Worm (Caenorhabditis elegans) whole organism, L4/young adult: ENCODE results near the gene F46C5.7.

ENCODE experiments used
- W03F9.2 ChIP-seq: fragments of 150-350 bp; optimal IDR thresholded peaks from 2 replicates; lab custom pipeline; 2014; ENCODE audit warnings: missing biosample characterization, missing genetic modification characterization
- dao-5 ChIP-seq: sonication (generic microtip); optimal IDR thresholded peaks from 2 replicates; lab custom pipeline; 2016; ENCODE audit warnings: missing genotype, missing genetic modification characterization, moderate library complexity, missing compliant biosample characterization
- him-1 ChIP-seq: sonication (generic microtip); optimal IDR thresholded peaks from 2 replicates; lab custom pipeline; 2016; ENCODE audit warnings: missing genotype, missing genetic modification reagents, missing genetic modification characterization, missing compliant biosample characterization

The F46C5.7 gene

DNA sequence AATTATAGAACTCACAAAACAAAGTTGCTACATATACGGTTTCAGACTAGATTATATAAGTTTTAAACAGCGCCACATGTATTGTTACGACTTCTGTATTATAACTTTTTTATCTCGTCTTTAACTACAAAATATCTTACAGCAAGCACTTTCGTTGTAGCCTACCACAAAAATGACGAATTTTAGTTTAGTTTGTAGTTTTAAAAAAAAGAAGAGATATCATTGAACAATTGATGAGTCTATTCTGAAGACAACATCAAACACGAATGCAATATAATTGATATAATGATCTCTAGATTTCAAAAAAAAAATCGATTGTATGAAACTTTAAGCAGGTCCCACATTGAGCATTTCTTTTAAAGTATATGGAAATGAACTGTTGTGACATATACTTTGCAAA, 24.9 kb upstream of the F46C5.7 start:
- TF ChIP-seq W03F9.2 = no peak
- TF ChIP-seq dao-5 (tag; lab: Kevin White, UChicago) = no peak
- no peak for TF ChIP-seq him-1

DNA sequence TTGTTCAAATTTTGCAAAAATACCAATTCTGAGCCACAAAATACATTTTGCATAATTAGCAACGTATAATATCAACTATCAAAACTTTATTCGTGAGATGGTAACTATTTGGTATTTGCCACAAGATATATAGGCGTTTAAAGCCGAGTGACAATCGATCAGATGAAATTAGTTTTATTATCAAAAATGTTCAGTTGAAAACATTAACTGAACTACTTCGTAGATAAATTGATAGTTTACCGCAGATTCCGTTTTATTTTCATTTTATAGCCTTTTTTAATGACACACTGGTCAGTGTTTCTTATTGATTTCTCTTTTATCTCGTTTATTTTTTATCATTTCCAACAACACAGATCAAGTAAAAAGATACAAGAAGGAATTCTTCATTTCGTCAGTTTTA, 21.9 kb upstream of the F46C5.7 start:
- TF ChIP-seq dao-5 (tag; lab: Kevin White, UChicago) = no peak
- TF ChIP-seq him-1 = no peak
- TF ChIP-seq W03F9.2 = no peak

DNA sequence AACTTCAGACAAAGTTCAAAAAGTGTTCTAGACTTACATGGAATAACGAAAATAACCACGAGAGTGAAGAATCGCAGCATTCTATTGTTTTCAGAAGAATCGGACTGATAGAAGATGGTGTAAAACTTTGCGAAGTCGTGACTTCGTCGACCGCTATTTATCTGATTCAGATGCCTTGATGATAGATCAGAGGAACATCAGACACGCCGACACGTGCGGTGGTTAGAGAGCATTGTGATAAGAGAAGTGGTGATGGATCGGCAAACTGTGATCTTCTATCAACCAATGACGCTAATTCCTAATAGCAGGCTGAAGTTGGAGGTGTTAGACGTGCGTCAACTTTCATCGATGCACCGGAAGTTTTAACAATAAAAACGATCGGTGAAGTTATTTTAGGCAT, 20.9 kb upstream of the F46C5.7 start:
- TF ChIP-seq W03F9.2 (no peak), him-1 (no peak), dao-5 (tag; lab: Kevin White, UChicago) (no peak)

DNA sequence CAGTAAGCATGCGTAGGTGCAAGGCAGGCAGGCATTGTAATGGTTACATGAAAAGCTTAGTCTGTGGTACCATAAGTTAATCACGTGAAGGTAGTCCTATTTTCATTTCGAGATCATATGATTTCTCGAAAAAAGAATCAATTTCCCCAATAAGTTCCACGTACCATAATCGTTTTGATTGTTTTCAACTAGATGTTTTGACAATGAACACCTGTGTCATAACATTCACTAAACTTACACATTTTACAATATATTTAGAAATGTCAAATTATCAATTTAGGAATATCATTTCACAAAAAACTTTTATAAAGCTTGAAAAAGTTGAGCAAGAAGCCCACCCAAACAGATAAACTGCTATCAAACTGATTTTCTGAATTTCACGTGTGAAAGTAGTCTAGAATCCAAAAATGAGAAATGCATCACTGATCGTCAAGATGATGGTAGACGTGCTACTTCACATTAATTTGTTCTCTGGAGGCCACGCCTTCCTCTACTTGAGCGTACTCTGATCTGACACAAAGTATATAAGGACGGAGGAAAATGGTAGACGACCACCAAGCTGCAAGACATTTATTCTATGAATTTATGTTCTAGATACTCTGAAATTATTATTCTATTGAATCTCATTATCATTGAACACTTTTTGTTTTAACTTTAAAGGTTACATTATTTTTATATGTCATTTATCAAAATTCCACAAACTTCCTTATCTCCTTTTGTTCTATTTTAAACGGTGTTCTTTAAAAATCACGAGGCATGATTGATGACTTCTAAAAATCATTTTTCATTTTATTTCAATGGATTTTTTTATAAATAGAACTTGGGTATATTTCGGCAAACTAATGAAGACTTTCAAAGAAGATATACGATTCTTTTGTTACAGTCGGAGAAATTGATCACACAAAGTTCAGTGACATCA, 19.9 kb upstream of the F46C5.7 start, which contains the start of gene F46C5.10:
Gene F46C5.10 (minus strand): TSS at position 51 of the 919 bp plus-strand sequence.
- TF ChIP-seq W03F9.2 (no peak), dao-5 (tag; lab: Kevin White, UChicago) (no peak), him-1 (no peak)

DNA sequence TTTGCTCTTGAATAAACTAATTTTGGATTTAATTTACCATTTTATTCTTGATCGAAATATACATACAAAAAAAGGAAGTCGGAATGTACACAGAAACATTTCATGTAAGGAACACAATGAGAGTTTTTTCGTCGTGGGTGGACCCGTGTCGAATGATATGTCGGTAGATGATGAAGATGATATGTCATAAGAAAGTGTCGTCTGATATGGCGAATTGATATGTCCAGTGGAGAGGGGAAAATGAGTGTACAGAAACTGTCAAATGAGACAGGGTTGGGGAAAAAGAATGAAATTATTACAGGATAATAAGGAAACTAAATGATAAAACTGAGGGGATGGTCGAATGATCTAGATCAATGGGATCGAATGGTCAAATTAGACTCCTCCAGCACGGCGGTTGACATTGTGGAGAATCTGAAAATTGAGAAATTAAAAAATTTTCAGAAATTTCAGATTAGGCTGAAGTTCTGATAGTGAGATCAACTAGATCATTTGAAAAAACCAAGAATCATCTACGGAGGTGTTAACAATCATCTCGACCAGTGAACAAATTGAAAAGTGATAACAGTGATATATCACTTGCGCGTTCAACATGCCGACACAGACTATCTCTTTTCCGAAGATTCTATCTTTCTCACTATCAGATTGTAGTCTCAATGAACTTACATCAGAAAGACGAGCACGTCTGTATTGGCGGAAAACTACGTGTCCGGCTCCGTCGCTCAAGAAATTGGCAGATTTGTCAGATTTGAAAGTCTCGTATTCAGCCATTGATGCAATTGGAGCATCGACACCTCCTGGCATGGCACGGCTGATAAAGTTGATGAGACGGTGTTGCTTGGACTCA, 18.8 kb upstream of the F46C5.7 start:
- no peak for TF ChIP-seq him-1
- TF ChIP-seq W03F9.2 = no peak
- no peak for TF ChIP-seq dao-5 (tag; lab: Kevin White, UChicago)

DNA sequence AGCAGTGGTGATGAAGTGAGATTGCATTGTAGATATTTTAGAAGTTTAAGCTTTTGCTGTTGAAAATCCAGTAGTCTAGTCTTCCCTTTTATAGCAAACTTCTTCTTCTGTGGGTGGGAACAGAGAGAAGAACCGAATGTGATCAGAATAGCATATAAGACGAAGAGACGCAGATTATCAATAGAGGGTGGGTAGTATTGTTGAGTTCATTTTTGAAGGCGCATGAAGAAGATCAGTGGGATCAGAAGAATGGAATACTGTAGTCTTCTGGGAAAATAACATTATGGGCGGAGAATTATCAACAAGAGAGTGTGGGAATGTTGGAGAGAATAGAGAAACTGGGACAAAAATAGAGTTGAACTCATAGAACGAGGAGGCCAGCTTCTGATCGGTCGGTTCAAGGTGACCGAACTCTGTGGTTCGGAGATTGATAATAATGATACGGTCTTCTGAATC, 18.0 kb upstream of the F46C5.7 start, which contains the start of gene F46C5.1:
Gene F46C5.1 (minus strand): TSS at position 51 of the 456 bp plus-strand sequence.
- TF ChIP-seq W03F9.2 = no peak
- no peak for TF ChIP-seq him-1
- no peak for TF ChIP-seq dao-5 (tag; lab: Kevin White, UChicago)

DNA sequence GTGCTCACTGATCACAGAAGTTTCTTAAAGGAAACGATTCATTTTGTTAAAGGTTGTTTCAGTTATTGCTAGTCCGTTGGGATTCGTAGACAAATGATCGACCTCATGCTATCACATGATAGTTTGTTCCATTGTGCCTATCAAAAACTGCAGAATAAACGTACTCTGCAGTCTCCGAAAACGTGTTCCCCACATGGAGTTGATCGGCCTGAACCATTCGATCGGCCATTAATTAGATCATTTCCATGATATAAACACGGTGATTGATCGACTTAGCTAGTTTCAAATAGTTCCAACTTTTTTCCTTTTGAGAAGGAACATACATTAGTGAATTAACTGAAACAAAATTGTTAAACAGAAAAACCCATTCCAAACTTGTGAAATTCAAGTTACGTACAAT, 16.4 kb upstream of the F46C5.7 start:
- TF ChIP-seq W03F9.2 = no peak
- TF ChIP-seq him-1 = no peak
- TF ChIP-seq dao-5 (tag; lab: Kevin White, UChicago) = no peak

DNA sequence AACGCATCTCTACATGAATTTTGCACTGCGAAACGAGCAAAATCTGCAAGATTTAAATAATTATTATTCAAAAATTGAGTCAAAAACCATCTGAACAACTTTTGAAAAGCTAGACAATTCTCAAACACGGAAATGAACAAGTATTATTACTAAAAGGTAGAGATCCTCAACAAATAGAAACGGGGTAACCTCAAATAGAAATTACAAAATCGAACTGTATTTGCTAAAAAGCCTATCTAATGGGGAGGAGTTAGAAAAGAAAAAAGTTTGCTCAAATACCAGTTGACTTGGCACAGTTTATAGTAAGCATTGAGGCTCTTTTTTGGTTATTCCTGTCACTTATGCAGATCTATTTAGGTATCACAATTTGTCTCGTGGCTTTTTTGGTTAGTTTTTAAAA, 13.4 kb upstream of the F46C5.7 start, which contains the start of gene nas-25:
Gene nas-25 (plus strand): TSS at position 301 of the 400 bp plus-strand sequence.
- no peak for TF ChIP-seq him-1
- no peak for TF ChIP-seq dao-5 (tag; lab: Kevin White, UChicago)
- TF ChIP-seq W03F9.2 = no peak

DNA sequence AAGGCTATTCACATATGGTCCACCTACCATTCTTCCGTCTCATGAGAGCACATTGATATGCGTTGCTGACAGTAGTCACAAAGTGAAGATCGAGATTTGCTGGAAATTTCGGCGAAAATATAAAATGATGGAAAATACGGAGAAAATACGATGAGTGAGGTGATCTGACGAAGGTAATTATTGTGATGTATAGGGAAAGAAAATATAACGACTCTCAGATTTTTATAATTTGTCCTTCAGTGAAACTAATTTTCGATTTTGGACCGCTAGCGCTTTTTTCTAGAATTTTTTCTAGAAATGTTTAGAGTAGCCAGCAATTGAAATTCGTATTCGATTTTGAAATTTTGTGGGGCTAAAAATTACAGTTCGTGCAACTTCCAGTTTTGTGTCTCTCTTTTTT, 9.9 kb upstream of the F46C5.7 start, which contains the start of gene F46C5.2:
Gene F46C5.2 (minus strand): TSS at position 101 of the 400 bp plus-strand sequence.
- TF ChIP-seq W03F9.2 = no peak
- no peak for TF ChIP-seq dao-5 (tag; lab: Kevin White, UChicago)
- TF ChIP-seq him-1 = no peak

DNA sequence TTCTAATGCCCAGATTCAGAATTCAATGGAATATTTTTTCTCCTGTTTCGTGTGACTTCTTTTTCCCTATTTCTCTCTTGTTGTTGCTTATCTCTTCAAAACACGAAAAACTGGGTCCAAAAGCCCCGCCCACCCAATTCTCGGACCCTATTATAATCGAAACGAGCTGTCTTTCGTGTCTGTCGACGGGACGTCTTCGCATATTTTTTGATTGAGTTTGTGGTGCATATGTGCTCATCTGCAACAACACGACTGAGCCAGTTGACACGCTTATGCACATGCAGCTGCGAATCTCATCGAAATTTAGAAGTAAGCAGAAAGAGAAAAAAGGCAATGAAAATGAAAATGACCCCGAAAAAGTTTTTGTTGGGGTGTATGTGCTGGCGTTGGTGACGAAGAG, 8.2 kb upstream of the F46C5.7 start:
- no peak for TF ChIP-seq W03F9.2
- TF ChIP-seq him-1 = no peak
- no peak for TF ChIP-seq dao-5 (tag; lab: Kevin White, UChicago)

DNA sequence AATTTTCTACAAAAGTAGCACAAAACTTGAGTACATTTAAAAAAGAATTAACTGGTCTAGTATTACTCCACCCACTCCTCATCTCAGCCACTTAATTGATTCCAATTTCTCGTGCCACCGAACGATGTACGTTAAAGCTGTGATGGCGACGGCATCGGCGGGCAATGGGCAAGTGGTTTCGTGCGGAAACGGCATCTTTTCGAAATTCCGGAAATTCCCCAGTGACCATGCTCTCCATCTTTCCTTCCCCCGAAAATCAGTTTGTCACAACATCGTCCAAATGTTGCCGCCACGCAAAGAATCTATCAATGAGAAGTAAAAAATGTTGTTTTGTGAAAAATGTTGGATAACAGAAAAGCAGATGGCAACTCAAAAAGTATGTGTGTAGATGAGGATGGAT, 6.2 kb upstream of the F46C5.7 start:
- TF ChIP-seq W03F9.2 (no peak), him-1 (no peak), dao-5 (tag; lab: Kevin White, UChicago) (no peak)

DNA sequence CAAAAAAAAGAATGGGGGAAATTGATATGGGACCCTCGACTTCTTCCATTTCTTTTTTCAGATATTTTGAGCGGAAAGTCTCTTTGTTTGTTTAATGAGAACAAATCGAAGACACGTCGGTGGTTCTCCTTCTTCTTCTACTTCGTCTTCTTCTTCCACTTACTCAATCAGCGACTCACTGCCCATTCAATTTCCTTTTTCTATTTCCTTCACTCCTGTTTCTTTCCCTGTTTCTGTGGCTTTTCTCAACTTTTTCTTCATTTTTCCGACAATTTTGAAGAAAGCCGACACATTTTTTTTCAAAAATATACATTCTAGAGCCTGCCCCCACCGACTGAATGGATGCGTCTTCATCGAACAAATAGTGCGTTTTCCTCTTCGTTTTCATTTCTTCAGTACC, 3.3 kb upstream of the F46C5.7 start, which contains the start of gene F46C5.4:
Gene F46C5.4 (plus strand): TSS at position 222 of the 400 bp plus-strand sequence.
- TF ChIP-seq dao-5 (tag; lab: Kevin White, UChicago) (no peak), him-1 (no peak), W03F9.2 (no peak)

DNA sequence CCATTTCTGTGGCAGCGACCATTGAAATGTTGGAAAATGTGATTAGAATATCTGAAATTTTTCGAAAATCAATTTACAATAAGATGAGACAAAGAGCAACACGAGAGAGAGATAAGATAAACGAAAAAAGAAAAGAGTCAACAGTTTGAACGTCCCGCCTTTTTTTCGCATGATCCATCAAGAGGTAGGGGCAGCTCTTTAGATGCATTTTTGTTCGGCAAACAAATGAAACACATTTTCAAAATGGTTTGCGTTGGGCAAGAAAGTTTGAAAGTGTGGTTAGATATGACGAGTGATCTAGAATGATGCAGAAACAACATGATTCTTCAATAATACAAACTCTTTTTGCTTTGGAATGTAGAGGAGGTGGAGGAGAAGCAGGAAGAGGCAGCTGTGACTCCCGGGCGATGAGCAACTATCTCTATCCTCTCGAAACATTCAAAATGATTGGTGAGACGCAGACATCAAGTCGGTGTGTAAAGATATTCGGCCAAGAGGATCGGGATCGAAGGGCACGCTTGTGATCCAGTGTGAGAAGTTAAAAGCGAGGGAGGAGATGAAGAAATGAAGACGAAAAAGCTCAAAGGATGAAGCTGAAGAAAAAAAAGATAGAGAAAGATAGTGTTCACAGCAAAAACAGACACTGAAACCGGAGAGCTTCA, 5.5 kb downstream of the F46C5.7 start, which contains the start of gene F46C5.6:
Gene F46C5.6 (minus strand): TSS at position 51 of the 662 bp plus-strand sequence.
- TF ChIP-seq W03F9.2 (no peak), him-1 (no peak), dao-5 (tag; lab: Kevin White, UChicago) (no peak)

DNA sequence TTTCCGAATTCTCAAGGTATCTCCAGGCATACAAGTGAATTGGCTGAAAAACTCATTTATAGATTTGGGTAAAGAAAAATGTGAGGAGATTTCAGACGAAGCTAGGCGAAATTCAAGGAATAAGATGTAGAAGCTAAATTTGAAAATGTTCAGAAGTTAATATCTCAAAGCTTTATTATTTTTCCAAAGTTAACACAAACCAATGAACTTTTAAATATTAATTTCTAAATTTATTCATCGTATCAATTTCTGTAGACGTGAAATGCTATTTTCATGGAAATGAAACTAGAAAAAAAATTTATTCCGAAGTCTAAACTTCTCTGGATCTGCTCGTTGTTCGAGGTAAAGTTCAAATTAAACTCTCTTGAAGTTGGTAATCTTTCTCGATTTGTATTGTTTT, 6.2 kb downstream of the F46C5.7 start, which contains the start of gene agxt-1:
Gene agxt-1 (plus strand): TSS at position 301 of the 400 bp plus-strand sequence.
- TF ChIP-seq dao-5 (tag; lab: Kevin White, UChicago) (no peak), him-1 (no peak), W03F9.2 (no peak)
